Worm (Caenorhabditis elegans) whole organism, midembryonic: ENCODE results near the gene F53F4.11.

Experiments used
- T22C8.4 ChIP-seq: fragments of 200-800 bp; sonication (Bioruptor generic); IDR thresholded peaks from 2 replicates; pipeline ENCODE4 v1.3.6; 2022; ENCODE audit warnings: missing genetic modification characterization, missing compliant biosample characterization
- cog-1 ChIP-seq: sonication (generic microtip); optimal IDR thresholded peaks from 2 replicates; lab custom pipeline; 2016; ENCODE audit warnings: missing genetic modification characterization, missing compliant biosample characterization
- flt-1 ChIP-seq: fragments of 200-800 bp; sonication (Bioruptor generic); IDR thresholded peaks from 2 replicates; pipeline ENCODE4 v1.3.6; 2022; ENCODE audit warnings: missing genetic modification characterization, missing compliant biosample characterization
- klf-2 ChIP-seq: fragments of 200-800 bp; sonication (Bioruptor generic); conservative IDR thresholded peaks from 2 replicates; pipeline ENCODE4 v1.3.6; 2022; ENCODE audit warnings: missing genetic modification reagents, missing genetic modification characterization, missing compliant biosample characterization
- med-1 ChIP-seq: sonication (generic microtip); optimal IDR thresholded peaks from 2 replicates; lab custom pipeline; 2017; ENCODE audit warnings: missing genetic modification characterization, mild to moderate bottlenecking, missing compliant biosample characterization, antibody characterized with exemption, missing genetic modification reagents; ENCODE audit not compliant: insufficient read depth
- ref-1 ChIP-seq: fragments of 200-800 bp; sonication (Bioruptor generic); conservative IDR thresholded peaks from 2 replicates; pipeline ENCODE4 v1.3.6; 2022; ENCODE audit warnings: missing genetic modification reagents, missing genetic modification characterization, missing compliant biosample characterization
- tab-1 ChIP-seq: fragments of 200-800 bp; sonication (Bioruptor generic); IDR thresholded peaks from 2 replicates; pipeline ENCODE4 v1.3.6; 2022; ENCODE audit warnings: missing genetic modification characterization, missing compliant biosample characterization
- ztf-23 ChIP-seq: fragments of 200-800 bp; sonication (Bioruptor generic); IDR thresholded peaks from 2 replicates; pipeline ENCODE4 v1.3.6; 2022; ENCODE audit warnings: missing genetic modification reagents, missing genetic modification characterization, missing compliant biosample characterization
- ztf-29 ChIP-seq: fragments of 200-800 bp; sonication (Bioruptor generic); IDR thresholded peaks from 2 replicates; pipeline ENCODE4 v1.3.6; 2022; ENCODE audit warnings: missing genetic modification reagents, missing genetic modification characterization, missing compliant biosample characterization

The F53F4.11 gene

ce11 chrV:13627103-13627623, 2.8 kb upstream of the F53F4.11 start, which contains the start of gene sde-2:
Gene sde-2, plus strand, starts transcription at chrV:13627573.
- TF ChIP-seq ztf-23 (GFP tag; lab: Robert Waterston, UW) (no peak), ztf-29 (GFP tag; lab: Robert Waterston, UW) (no peak), flt-1 (GFP tag; lab: Robert Waterston, UW) (no peak), T22C8.4 (no peak), med-1 (GFP tag; lab: Kevin White, UChicago) (no peak), tab-1 (GFP tag; lab: Robert Waterston, UW) (no peak), cog-1 (no peak), klf-2 (GFP tag; lab: Robert Waterston, UW) (no peak), ref-1 (no peak)

DNA sequence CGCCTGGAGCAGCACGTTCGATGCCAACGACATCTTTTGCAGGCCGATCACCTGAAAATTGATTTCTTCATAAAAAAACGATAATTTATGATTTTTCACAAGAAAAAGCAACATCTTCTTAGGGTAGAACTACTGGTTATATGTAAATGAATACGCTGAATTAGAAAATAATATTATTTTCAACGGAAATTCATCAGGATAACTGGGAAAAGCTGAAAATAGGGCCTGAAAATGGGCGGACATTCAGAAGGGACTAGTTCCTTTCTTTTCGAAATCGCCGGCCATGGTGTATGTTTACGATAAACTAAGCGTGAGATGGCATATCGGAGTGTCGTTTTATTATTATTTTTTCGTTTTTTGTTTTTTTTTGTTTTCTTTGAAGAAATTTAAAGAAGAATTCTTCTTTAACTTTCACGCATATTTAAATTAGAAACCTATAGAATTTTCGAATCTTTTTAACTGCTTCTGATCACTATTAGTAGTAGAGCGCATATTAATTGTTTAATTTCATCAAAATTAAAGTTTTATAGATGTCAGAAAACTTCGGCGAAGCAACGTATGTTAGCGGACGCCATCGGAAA, 1.3 kb upstream of the F53F4.11 start, which contains the start of the genes nduv-2 and F53F4.12:
nduv-2 (minus strand) TSS at position 51 of the 581 bp plus-strand sequence.
F53F4.12 (plus strand) TSS at position 531 of the 581 bp plus-strand sequence.
- TF ChIP-seq T22C8.4 (no peak), med-1 (GFP tag; lab: Kevin White, UChicago) (no peak), ref-1 (no peak), flt-1 (GFP tag; lab: Robert Waterston, UW) (no peak), cog-1 (no peak), klf-2 (GFP tag; lab: Robert Waterston, UW) (no peak), tab-1 (GFP tag; lab: Robert Waterston, UW) (no peak), ztf-23 (GFP tag; lab: Robert Waterston, UW) (no peak), ztf-29 (GFP tag; lab: Robert Waterston, UW) (no peak)

- TF ChIP-seq med-1 (GFP tag; lab: Kevin White, UChicago) (no peak), flt-1 (GFP tag; lab: Robert Waterston, UW) (no peak), ztf-29 (GFP tag; lab: Robert Waterston, UW) (no peak), T22C8.4 (no peak), ref-1 (no peak), cog-1 (no peak), tab-1 (GFP tag; lab: Robert Waterston, UW) (no peak), klf-2 (GFP tag; lab: Robert Waterston, UW) (no peak), ztf-23 (GFP tag; lab: Robert Waterston, UW) (no peak)
These were observed 2.6 kb downstream of the F53F4.11 start, which contains the start of gene F53F4.16 for ce11 chrV:13621720-13622119. Gene F53F4.16, minus strand, starts transcription at chrV:13621820.

DNA sequence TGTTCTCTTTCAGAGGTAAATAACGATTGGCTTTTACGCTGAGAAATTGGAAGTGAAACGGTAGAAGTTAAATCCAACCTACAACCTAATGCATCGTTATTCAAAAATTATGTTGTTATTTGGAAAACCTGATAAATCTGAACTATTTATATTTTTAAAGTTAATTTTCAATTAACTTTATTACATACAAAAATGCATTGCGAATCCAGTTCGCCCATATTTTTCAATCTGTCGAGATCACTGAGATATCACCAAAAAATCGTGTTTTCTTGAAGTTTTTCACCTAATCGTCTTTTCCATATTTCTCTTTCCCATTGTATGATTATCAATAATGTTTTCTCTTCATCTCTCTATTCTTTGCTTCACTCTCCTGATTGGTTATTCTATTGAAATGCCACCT, 3.6 kb downstream of the F53F4.11 start, which contains the start of gene F53F4.15:
F53F4.15 (plus strand) TSS at position 301 of the 400 bp plus-strand sequence.
- TF ChIP-seq ztf-29 (GFP tag; lab: Robert Waterston, UW): no peak
- no peak for TF ChIP-seq flt-1 (GFP tag; lab: Robert Waterston, UW)
- TF ChIP-seq tab-1 (GFP tag; lab: Robert Waterston, UW): no peak
- no peak for TF ChIP-seq T22C8.4
- no peak for TF ChIP-seq klf-2 (GFP tag; lab: Robert Waterston, UW)
- no peak for TF ChIP-seq ztf-23 (GFP tag; lab: Robert Waterston, UW)
- no peak for TF ChIP-seq cog-1
- no peak for TF ChIP-seq med-1 (GFP tag; lab: Kevin White, UChicago)
- TF ChIP-seq ref-1: no peak

ce11 chrV:13619752-13620151, 4.6 kb downstream of the F53F4.11 start, which contains the start of gene srd-11:
Gene srd-11, minus strand, starts transcription at chrV:13619852.
- TF ChIP-seq med-1 (GFP tag; lab: Kevin White, UChicago): no peak
- no peak for TF ChIP-seq klf-2 (GFP tag; lab: Robert Waterston, UW)
- no peak for TF ChIP-seq ref-1
- TF ChIP-seq tab-1 (GFP tag; lab: Robert Waterston, UW): no peak
- no peak for TF ChIP-seq flt-1 (GFP tag; lab: Robert Waterston, UW)
- TF ChIP-seq ztf-23 (GFP tag; lab: Robert Waterston, UW): no peak
- TF ChIP-seq ztf-29 (GFP tag; lab: Robert Waterston, UW): no peak
- no peak for TF ChIP-seq cog-1
- no peak for TF ChIP-seq T22C8.4

- TF ChIP-seq ztf-29 (GFP tag; lab: Robert Waterston, UW): no peak
- no peak for TF ChIP-seq ref-1
- TF ChIP-seq T22C8.4: no peak
- no peak for TF ChIP-seq flt-1 (GFP tag; lab: Robert Waterston, UW)
- TF ChIP-seq tab-1 (GFP tag; lab: Robert Waterston, UW): no peak
- no peak for TF ChIP-seq cog-1
- TF ChIP-seq klf-2 (GFP tag; lab: Robert Waterston, UW): no peak
- no peak for TF ChIP-seq med-1 (GFP tag; lab: Kevin White, UChicago)
- no peak for TF ChIP-seq ztf-23 (GFP tag; lab: Robert Waterston, UW)
These were observed 10.5 kb downstream of the F53F4.11 start, which contains the start of gene F53F4.7 for ce11 chrV:13613870-13614269. Gene F53F4.7, minus strand, starts transcription at chrV:13613970.

DNA sequence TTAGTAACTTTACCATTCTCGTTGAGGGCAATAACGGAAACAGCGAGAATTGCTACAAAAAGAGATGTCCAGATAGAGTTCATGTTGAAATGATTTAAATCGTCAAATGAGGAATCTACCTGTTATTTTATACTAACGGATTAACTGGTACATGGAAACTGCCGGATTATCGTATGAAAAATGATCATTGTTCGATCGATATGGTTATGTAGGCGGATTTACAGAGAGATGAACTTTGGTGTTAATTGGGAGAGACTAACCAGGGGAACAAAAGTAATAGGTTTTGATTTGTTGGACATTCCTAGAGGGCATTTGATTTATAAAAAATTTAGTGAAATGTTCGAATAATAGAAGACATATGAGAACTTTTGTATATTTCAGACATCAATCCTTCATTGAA, 12.5 kb downstream of the F53F4.11 start, which contains the start of gene spig-9:
spig-9 (minus strand) TSS at position 101 of the 400 bp plus-strand sequence.
- TF ChIP-seq tab-1 (GFP tag; lab: Robert Waterston, UW) (no peak), ztf-29 (GFP tag; lab: Robert Waterston, UW) (no peak), ztf-23 (GFP tag; lab: Robert Waterston, UW) (no peak), klf-2 (GFP tag; lab: Robert Waterston, UW) (no peak), ref-1 (no peak), T22C8.4 (no peak), cog-1 (no peak), med-1 (GFP tag; lab: Kevin White, UChicago) (no peak), flt-1 (GFP tag; lab: Robert Waterston, UW) (no peak)

DNA sequence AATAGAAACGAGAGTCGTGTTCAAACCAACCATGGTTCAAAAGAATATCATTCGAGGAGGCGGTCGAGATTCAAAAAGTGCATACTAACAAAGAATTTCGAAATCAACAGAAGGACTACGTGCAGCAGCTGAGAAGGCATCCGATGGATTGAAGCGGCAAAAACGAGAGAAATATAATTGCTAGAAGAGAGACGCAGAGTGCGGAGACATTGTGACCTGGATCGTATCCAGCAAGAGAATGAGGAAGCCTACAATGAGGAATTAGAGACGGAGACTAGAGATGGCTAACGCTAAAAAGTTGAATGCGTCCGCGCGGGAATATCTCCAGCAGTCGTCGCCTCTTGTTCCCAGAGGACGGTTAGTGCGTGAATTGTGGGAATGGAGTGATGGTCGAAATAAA, 14.5 kb downstream of the F53F4.11 start:
- TF ChIP-seq ref-1 (no peak), tab-1 (GFP tag; lab: Robert Waterston, UW) (no peak), ztf-29 (GFP tag; lab: Robert Waterston, UW) (no peak), ztf-23 (GFP tag; lab: Robert Waterston, UW) (no peak), T22C8.4 (no peak), cog-1 (no peak), med-1 (GFP tag; lab: Kevin White, UChicago) (no peak), klf-2 (GFP tag; lab: Robert Waterston, UW) (no peak), flt-1 (GFP tag; lab: Robert Waterston, UW) (no peak)

DNA sequence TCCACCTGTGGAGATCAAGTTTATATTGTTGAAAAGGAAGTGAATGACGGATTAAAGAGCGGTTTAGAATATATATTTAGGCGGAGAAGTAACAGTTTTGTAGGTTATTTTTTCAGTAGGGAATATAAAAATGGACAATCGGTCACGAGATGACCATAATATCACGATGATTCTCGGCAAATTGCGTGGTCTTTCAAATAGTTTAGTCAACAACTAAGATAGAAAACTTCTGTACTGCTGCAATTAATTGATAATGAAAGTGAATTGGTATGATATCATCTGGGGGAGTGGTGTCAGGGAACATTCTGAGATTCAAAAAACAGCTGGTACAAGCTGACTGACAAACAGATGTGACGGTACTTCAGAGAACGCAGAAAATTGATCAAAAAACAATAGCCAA, 15.8 kb downstream of the F53F4.11 start:
- TF ChIP-seq flt-1 (GFP tag; lab: Robert Waterston, UW) (no peak), med-1 (GFP tag; lab: Kevin White, UChicago) (no peak), klf-2 (GFP tag; lab: Robert Waterston, UW) (no peak), T22C8.4 (no peak), cog-1 (no peak), ztf-29 (GFP tag; lab: Robert Waterston, UW) (no peak), tab-1 (GFP tag; lab: Robert Waterston, UW) (no peak)
